Fruit fly (Drosophila melanogaster): ENCODE results near the gene CG4080.

CG4080 gene

DNA sequence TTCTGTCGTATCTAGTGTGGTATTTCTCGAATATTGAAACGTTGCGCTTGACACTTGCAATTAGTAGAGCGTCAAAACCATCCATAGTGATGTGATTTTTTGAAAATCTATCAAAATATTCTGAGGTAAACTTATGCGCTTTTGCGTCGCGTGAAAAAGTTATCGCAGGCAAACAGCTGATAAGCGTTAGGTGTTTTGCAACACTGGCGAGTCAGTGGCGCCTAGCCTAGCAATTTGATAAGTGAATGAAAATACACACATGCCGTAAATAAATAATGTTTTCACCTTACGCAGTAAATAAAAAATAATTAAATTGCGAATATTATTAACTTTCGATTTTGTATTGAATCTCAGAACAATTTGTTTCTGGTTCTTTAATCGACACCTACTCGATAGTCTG is 36.3 kb upstream of the CG4080 start, which contains the start of gene CG42526 (continued):
- TF ChIP-seq Ets97D (GFP tag; optimal IDR thresholded peaks at IDR 0.05) (peak; percentile 34), gsb-n (tag; optimal IDR thresholded peaks at IDR 0.05) (peak; percentile 27), CG34224 (GFP tag; IDR thresholded peaks at IDR 0.05; ENCODE audit: partially characterized antibody) (peak; percentile 55; the same call in 2 of the 3 replicates), CG1647 (GFP tag; optimal IDR thresholded peaks at IDR 0.05) (peak; percentile 7), ranshi (GFP tag; IDR thresholded peaks at IDR 0.05) (no peak), Asciz (GFP tag; optimal IDR thresholded peaks at IDR 0.05) (no peak), croc (GFP tag; conservative IDR thresholded peaks at IDR 0.05) (no peak), Max (GFP tag; optimal IDR thresholded peaks at IDR 0.05) (peak; percentile 26), trem (tag; optimal IDR thresholded peaks at IDR 0.05) (peak; percentile 25), CG7786 (GFP tag; optimal IDR thresholded peaks at IDR 0.05) (peak; percentile 30), CG8478 (optimal IDR thresholded peaks at IDR 0.05) (no peak), CG5180 (GFP tag; optimal IDR thresholded peaks at IDR 0.05) (no peak), CG12071 (GFP tag; optimal IDR thresholded peaks at IDR 0.05) (no peak), tap (tag; optimal IDR thresholded peaks at IDR 0.05) (no peak), Dp (GFP tag; optimal IDR thresholded peaks at IDR 0.05) (peak; percentile 79), Fer1 (GFP tag; optimal IDR thresholded peaks at IDR 0.05) (peak; percentile 43), pzg (GFP tag; optimal IDR thresholded peaks at IDR 0.05) (peak; percentile 79), unc-4 (GFP tag; IDR thresholded peaks at IDR 0.05; ENCODE audit: partially characterized antibody) (peak; percentile 74), sens (GFP tag) (peak; percentile 80), CG13775 (GFP tag; optimal IDR thresholded peaks at IDR 0.05) (peak; percentile 1), gem (tag; optimal IDR thresholded peaks at IDR 0.05) (peak; percentile 52), CG9797 (GFP tag; optimal IDR thresholded peaks at IDR 0.05) (peak; percentile 18), Myb (GFP tag; optimal IDR thresholded peaks at IDR 0.05) (peak; percentile 43), CG2712 (tag; optimal IDR thresholded peaks at IDR 0.05) (peak; percentile 23), CG18011 (GFP tag; optimal IDR thresholded peaks at IDR 0.05) (peak; percentile 20), Antp (GFP tag; optimal IDR thresholded peaks at IDR 0.05) (peak; percentile 50), CG10209 (GFP tag; optimal IDR thresholded peaks at IDR 0.05) (peak; percentile 39), knrl (GFP tag; IDR thresholded peaks at IDR 0.05; ENCODE audit: partially characterized antibody) (peak; percentile 7; the same call in 1 of the 3 replicates), slbo (GFP tag; IDR thresholded peaks at IDR 0.05) (peak; percentile 76), wek (GFP tag; optimal IDR thresholded peaks at IDR 0.05) (no peak), zfh1 (GFP tag; IDR thresholded peaks at IDR 0.05) (0 out of 3 replicates have a peak, but pooled peaks have one; percentile 16), Trl (optimal IDR thresholded peaks at IDR 0.05) (no peak), Trl (GFP tag; optimal IDR thresholded peaks at IDR 0.05) (peak; percentile 37), nerfin-2 (GFP tag; IDR thresholded peaks at IDR 0.05; ENCODE audit: partially characterized antibody) (no peak), Atf-2 (GFP tag; optimal IDR thresholded peaks at IDR 0.05) (peak; percentile 22), Elba2 (GFP tag; optimal IDR thresholded peaks at IDR 0.05) (no peak), B-H2 (GFP tag; optimal IDR thresholded peaks at IDR 0.05) (peak; percentile 19), fd96Cb (tag; optimal IDR thresholded peaks at IDR 0.05) (no peak), Ptx1 (GFP tag; IDR thresholded peaks at IDR 0.05) (no peak), CG33557 (GFP tag; optimal IDR thresholded peaks at IDR 0.05) (no peak), CG11398 (GFP tag; optimal IDR thresholded peaks at IDR 0.05) (no peak), CG11456 (GFP tag; IDR thresholded peaks at IDR 0.05) (0 out of 3 replicates have a peak, but pooled peaks have one; percentile 47), CG2120 (GFP tag; optimal IDR thresholded peaks at IDR 0.05) (peak; percentile 80), CG13296 (GFP tag; optimal IDR thresholded peaks at IDR 0.05) (no peak), crp (GFP tag; optimal IDR thresholded peaks at IDR 0.05) (peak; percentile 56 to 90), CG4854 (GFP tag; optimal IDR thresholded peaks at IDR 0.05) (peak; percentile 34), Adf1 (GFP tag; IDR thresholded peaks at IDR 0.05) (0 out of 2 replicates have a peak, but pooled peaks have one; percentile 17), Hmx (GFP tag; optimal IDR thresholded peaks at IDR 0.05) (peak; percentile 35), peb (GFP tag; IDR thresholded peaks at IDR 0.05) (no peak), CG9876 (GFP tag; optimal IDR thresholded peaks at IDR 0.05) (no peak), kay (GFP tag; optimal IDR thresholded peaks at IDR 0.05) (no peak)

Data from whole organism, embryonic.